Fruit fly (Drosophila melanogaster) Kc167 (cell line): Measurements from ENCODE around the gene Kots.

Source experiments
- Myc ChIP-seq: fragments of >200 bp; optimal IDR thresholded peaks from 2 replicates; lab custom pipeline; 2017; ENCODE audit warnings: missing external identifiers
- Sin3A ChIP-seq: fragments of >200 bp; optimal IDR thresholded peaks from 2 replicates; lab custom pipeline; 2018; ENCODE audit warnings: missing external identifiers
- h ChIP-seq: fragments of >200 bp; optimal IDR thresholded peaks from 3 replicates; lab custom pipeline; 2018; ENCODE audit warnings: missing external identifiers
- psq ChIP-seq: fragments of >200 bp; optimal IDR thresholded peaks from 2 replicates; lab custom pipeline; 2017; ENCODE audit warnings: missing external identifiers
- ttk ChIP-seq: sonication (Bioruptor generic); optimal IDR thresholded peaks from 2 replicates; lab custom pipeline; 2017; ENCODE audit warnings: missing external identifiers

DNA sequence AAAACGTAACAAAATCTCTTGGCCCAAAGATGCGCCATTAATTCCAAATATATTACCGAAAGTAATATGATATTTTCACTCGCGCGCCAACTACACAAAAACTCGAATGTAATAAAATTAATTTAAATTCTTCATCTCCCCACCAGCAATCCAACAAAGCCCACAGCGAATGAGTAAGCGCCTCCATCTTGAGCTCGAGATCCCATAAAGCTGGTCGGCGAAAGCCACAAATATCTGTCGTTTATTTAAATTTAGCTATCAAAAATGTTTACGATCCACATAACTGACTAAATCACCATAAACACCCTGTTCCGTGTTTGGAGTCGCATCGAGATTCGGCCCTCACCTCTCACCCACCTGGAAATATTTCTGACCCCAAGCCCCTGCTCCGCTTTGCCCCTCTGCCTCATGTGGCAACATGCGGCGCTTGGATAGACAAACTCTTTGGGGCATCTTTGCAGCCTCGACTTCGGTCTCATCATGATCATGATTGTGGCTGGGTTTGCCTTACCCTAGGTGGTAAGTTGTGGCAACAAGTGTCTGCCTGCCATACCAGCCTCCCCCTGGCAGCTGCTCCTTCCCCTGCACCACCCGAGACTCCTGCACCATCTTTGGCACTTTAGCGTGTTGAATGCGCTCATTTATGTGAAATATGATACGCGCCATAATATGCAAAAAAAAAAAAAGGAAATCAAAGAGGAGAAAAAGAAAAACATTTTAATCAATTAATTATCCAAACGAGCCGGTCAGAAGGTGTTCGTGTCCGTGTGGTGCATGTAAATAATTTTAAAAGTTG lies 51.8 kb downstream of the Kots start:
- TF ChIP-seq Sin3A (lab: Kevin White, UChicago) (no peak), Myc (lab: Kevin White, UChicago) (no peak), psq (lab: Kevin White, UChicago) (no peak), h (lab: Kevin White, UChicago) (no peak), ttk (lab: Kevin White, UChicago) (no peak)
